Fruit fly (Drosophila melanogaster) whole organism, embryonic: ENCODE results near the gene CG18301.

Experiments used
- Aef1 ChIP-seq: fragments of 200-800 bp; sonication (Bioruptor generic); IDR thresholded peaks from 3 replicates; pipeline ENCODE4 v1.3.6; 2022; ENCODE audit warnings: missing biosample characterization, missing genetic modification characterization
- CG12219 ChIP-seq: fragments of 200-800 bp; sonication (Bioruptor generic); optimal IDR thresholded peaks from 3 replicates; lab custom pipeline; 2018; ENCODE audit warnings: missing biosample characterization, mild to moderate bottlenecking, missing genetic modification characterization
- CG12236 ChIP-seq: fragments of 200-800 bp; sonication (Bioruptor generic); optimal IDR thresholded peaks from 2 replicates; lab custom pipeline; 2016; ENCODE audit warnings: missing biosample characterization, missing genetic modification characterization
- CG12769 ChIP-seq: fragments of 200-800 bp; sonication (Bioruptor generic); optimal IDR thresholded peaks from 2 replicates; lab custom pipeline; 2019; ENCODE audit warnings: missing biosample characterization, mild to moderate bottlenecking, missing genetic modification characterization, moderate library complexity
- CG14050 ChIP-seq: fragments of 200-800 bp; sonication (Bioruptor generic); IDR thresholded peaks from 3 replicates; pipeline ENCODE4 v1.3.6; 2022; ENCODE audit warnings: missing biosample characterization, missing genetic modification characterization
- CG14667 ChIP-seq: fragments of 200-800 bp; sonication (Bioruptor generic); IDR thresholded peaks from 2 replicates; pipeline ENCODE4 v1.3.6; 2022; ENCODE audit warnings: missing biosample characterization, missing genetic modification characterization
- CG16815 ChIP-seq: fragments of 200-800 bp; sonication (Bioruptor generic); optimal IDR thresholded peaks from 3 replicates; lab custom pipeline; 2017; ENCODE audit warnings: missing biosample characterization, mild to moderate bottlenecking, missing genetic modification characterization
- CG17361 ChIP-seq: fragments of 200-800 bp; sonication (Bioruptor generic); IDR thresholded peaks from 3 replicates; pipeline ENCODE4 v1.3.6; 2022; ENCODE audit warnings: missing biosample characterization, missing genetic modification characterization
- CG18476 ChIP-seq: fragments of 200-800 bp; sonication (Bioruptor generic); optimal IDR thresholded peaks from 2 replicates; lab custom pipeline; 2016; ENCODE audit warnings: missing biosample characterization, mild to moderate bottlenecking, missing genetic modification characterization
- CG18599 ChIP-seq: fragments of 200-800 bp; sonication (Bioruptor generic); optimal IDR thresholded peaks from 3 replicates; lab custom pipeline; 2017; ENCODE audit warnings: missing biosample characterization, missing genetic modification characterization, mild to moderate bottlenecking, moderate library complexity, missing genetic modification reagents
- CG2889 ChIP-seq: fragments of 200-800 bp; sonication (Bioruptor generic); IDR thresholded peaks from 3 replicates; pipeline ENCODE4 v1.3.6; 2022; ENCODE audit warnings: missing biosample characterization, missing genetic modification characterization
- CG30020 ChIP-seq: fragments of 200-800 bp; optimal IDR thresholded peaks from 2 replicates; lab custom pipeline; 2019; ENCODE audit warnings: missing biosample characterization, mild to moderate bottlenecking, missing genetic modification characterization, moderate library complexity
- CG3065 ChIP-seq: fragments of 200-800 bp; sonication (Bioruptor generic); optimal IDR thresholded peaks from 2 replicates; lab custom pipeline; 2016; ENCODE audit warnings: missing biosample characterization, missing genetic modification characterization
- CG33557 ChIP-seq: fragments of 200-800 bp; sonication (Bioruptor generic); optimal IDR thresholded peaks from 2 replicates; lab custom pipeline; 2019; ENCODE audit warnings: missing biosample characterization, mild to moderate bottlenecking, missing genetic modification characterization, moderate library complexity
- CG6854 ChIP-seq: fragments of 200-800 bp; sonication (Bioruptor generic); optimal IDR thresholded peaks from 3 replicates; lab custom pipeline; 2017; ENCODE audit warnings: missing biosample characterization, mild to moderate bottlenecking, missing genetic modification characterization
- CG7357 ChIP-seq: fragments of 200-800 bp; sonication (Bioruptor generic); IDR thresholded peaks from 3 replicates; pipeline ENCODE4 v1.3.6; 2022; ENCODE audit warnings: missing biosample characterization, missing genetic modification characterization
- CkIIα-i1 ChIP-seq: fragments of 200-800 bp; sonication (Bioruptor generic); IDR thresholded peaks from 2 replicates; pipeline ENCODE4 v1.3.6; 2022; ENCODE audit warnings: missing biosample characterization, missing genetic modification characterization
- D ChIP-seq, 2 experiments: fragments of 200-800 bp in 1 of 2; fragments of >200 bp in 1 of 2; sonication (Bioruptor generic) in 1 of 2; optimal IDR thresholded peaks; 2 replicates in 1 of 2; 3 replicates in 1 of 2; lab custom pipeline; 2017; ENCODE audit warnings: mild to moderate bottlenecking in 1 of 2, missing biosample characterization in 1 of 2, missing genetic modification characterization in 1 of 2, missing genetic modification reagents in 1 of 2
- D19A ChIP-seq: fragments of 200-800 bp; optimal IDR thresholded peaks from 3 replicates; lab custom pipeline; 2019; ENCODE audit warnings: missing biosample characterization, mild to moderate bottlenecking, missing genetic modification characterization, moderate library complexity
- D19B ChIP-seq: fragments of 200-800 bp; sonication (Bioruptor generic); optimal IDR thresholded peaks from 2 replicates; lab custom pipeline; 2017; ENCODE audit warnings: missing biosample characterization, mild to moderate bottlenecking, missing genetic modification characterization
- ERR ChIP-seq: fragments of 200-800 bp; sonication (Bioruptor generic); optimal IDR thresholded peaks from 2 replicates; lab custom pipeline; 2016; ENCODE audit warnings: missing biosample characterization, missing genetic modification characterization
- Ets65A ChIP-seq: fragments of 200-800 bp; sonication (Bioruptor generic); peaks from one replicate; lab custom pipeline; 2016; ENCODE audit warnings: missing biosample characterization, missing genetic modification characterization
- Fer3 ChIP-seq: fragments of 200-800 bp; sonication (Bioruptor generic); optimal IDR thresholded peaks from 2 replicates; lab custom pipeline; 2018; ENCODE audit warnings: missing biosample characterization, mild to moderate bottlenecking, missing genetic modification characterization, moderate library complexity
- H2.0 ChIP-seq: fragments of 200-800 bp; sonication (Bioruptor generic); IDR thresholded peaks from 2 replicates; pipeline ENCODE4 v1.3.6; 2022; ENCODE audit warnings: missing biosample characterization, missing genetic modification characterization
- HHEX ChIP-seq: fragments of 200-800 bp; sonication (Bioruptor generic); optimal IDR thresholded peaks from 3 replicates; lab custom pipeline; 2017; ENCODE audit warnings: missing biosample characterization, mild to moderate bottlenecking, missing genetic modification characterization, missing genetic modification reagents
- Lpt ChIP-seq: fragments of >200 bp; optimal IDR thresholded peaks from 2 replicates; lab custom pipeline; 2018; ENCODE audit warnings: missing biosample characterization, missing genetic modification characterization
- Myb ChIP-seq: fragments of 200-800 bp; sonication (Bioruptor generic); optimal IDR thresholded peaks from 2 replicates; lab custom pipeline; 2016; ENCODE audit warnings: missing biosample characterization, missing genetic modification characterization
- NfI ChIP-seq: fragments of 200-800 bp; sonication (Bioruptor generic); optimal IDR thresholded peaks from 3 replicates; lab custom pipeline; 2018; ENCODE audit warnings: missing biosample characterization, mild to moderate bottlenecking, missing genetic modification characterization, moderate library complexity
- Xbp1 ChIP-seq: fragments of 200-800 bp; sonication (Bioruptor generic); optimal IDR thresholded peaks from 3 replicates; lab custom pipeline; 2016; ENCODE audit warnings: missing biosample characterization, mild to moderate bottlenecking, missing genetic modification characterization
- az2 ChIP-seq: fragments of 200-800 bp; sonication (Bioruptor generic); optimal IDR thresholded peaks from 3 replicates; lab custom pipeline; 2016; ENCODE audit warnings: missing biosample characterization, missing genetic modification characterization
- ci ChIP-seq: fragments of 200-800 bp; sonication (Bioruptor generic); IDR thresholded peaks from 3 replicates; pipeline ENCODE4 v1.3.6; 2022; ENCODE audit warnings: missing biosample characterization, missing genetic modification characterization
- dati ChIP-seq: fragments of 200-800 bp; sonication (Bioruptor generic); IDR thresholded peaks from 2 replicates; pipeline ENCODE4 v1.3.6; 2022; ENCODE audit warnings: missing biosample characterization, missing genetic modification characterization
- esg ChIP-seq: fragments of 200-800 bp; sonication (Bioruptor generic); conservative IDR thresholded peaks from 2 replicates; pipeline ENCODE4 v1.3.6; 2022; ENCODE audit warnings: missing biosample characterization, missing genetic modification characterization
- grn ChIP-seq: fragments of 200-800 bp; sonication (Bioruptor generic); optimal IDR thresholded peaks from 3 replicates; lab custom pipeline; 2017; ENCODE audit warnings: missing biosample characterization, missing genetic modification characterization
- gsb ChIP-seq: fragments of 200-800 bp; sonication (Bioruptor generic); IDR thresholded peaks from 2 replicates; pipeline ENCODE4 v1.3.6; 2022; ENCODE audit warnings: missing biosample characterization, missing genetic modification characterization
- ham ChIP-seq: fragments of 200-800 bp; sonication (Bioruptor generic); IDR thresholded peaks from 2 replicates; pipeline ENCODE4 v1.3.6; 2022; ENCODE audit warnings: missing biosample characterization, missing genetic modification characterization
- jumu ChIP-seq: fragments of 200-800 bp; sonication (Bioruptor generic); optimal IDR thresholded peaks from 3 replicates; lab custom pipeline; 2016; ENCODE audit warnings: missing biosample characterization, missing genetic modification characterization
- lola ChIP-seq, 3 experiments: fragments of >200 bp in 2 of 3; fragments of 200-800 bp in 1 of 3; sonication (Bioruptor generic) in 1 of 3; optimal IDR thresholded peaks; 2 replicates each; lab custom pipeline; 2017 to 2019; ENCODE audit warnings: missing biosample characterization in 3 of 3, missing genetic modification characterization in 3 of 3, mild to moderate bottlenecking in 1 of 3, moderate library complexity in 1 of 3
- odd ChIP-seq: fragments of 200-800 bp; sonication (Bioruptor generic); optimal IDR thresholded peaks from 2 replicates; lab custom pipeline; 2017; ENCODE audit warnings: missing biosample characterization, mild to moderate bottlenecking, missing genetic modification characterization
- pfk ChIP-seq: fragments of 200-800 bp; sonication (Bioruptor generic); optimal IDR thresholded peaks from 2 replicates; lab custom pipeline; 2018; ENCODE audit warnings: missing biosample characterization, mild to moderate bottlenecking, missing genetic modification characterization, moderate library complexity
- row ChIP-seq: fragments of 200-800 bp; sonication (Bioruptor generic); IDR thresholded peaks from 3 replicates; pipeline ENCODE4 v1.3.6; 2022; ENCODE audit warnings: missing biosample characterization, missing genetic modification characterization
- sd ChIP-seq: fragments of 200-800 bp; sonication (Bioruptor generic); optimal IDR thresholded peaks from 3 replicates; lab custom pipeline; 2018; ENCODE audit warnings: missing biosample characterization, mild to moderate bottlenecking, missing genetic modification characterization, moderate library complexity
- sim ChIP-seq: fragments of 200-800 bp; sonication (Bioruptor generic); IDR thresholded peaks from 2 replicates; pipeline ENCODE4 v1.3.6; 2022; ENCODE audit warnings: missing biosample characterization, missing genetic modification characterization
- sima ChIP-seq: fragments of 200-800 bp; sonication (Bioruptor generic); optimal IDR thresholded peaks from 2 replicates; lab custom pipeline; 2016; ENCODE audit warnings: missing biosample characterization, missing genetic modification characterization
- stwl ChIP-seq: fragments of 200-800 bp; sonication (Bioruptor generic); optimal IDR thresholded peaks from 3 replicates; lab custom pipeline; 2018; ENCODE audit warnings: missing biosample characterization, mild to moderate bottlenecking, missing genetic modification characterization, moderate library complexity
- ttk ChIP-seq: fragments of 200-800 bp; sonication (Bioruptor generic); IDR thresholded peaks from 2 replicates; pipeline ENCODE4 v2.1.2; 2022; ENCODE audit warnings: missing biosample characterization, missing genetic modification characterization
- tx ChIP-seq: fragments of 200-800 bp; sonication (Bioruptor generic); optimal IDR thresholded peaks from 2 replicates; lab custom pipeline; 2016; ENCODE audit warnings: missing biosample characterization, missing genetic modification characterization
- usp ChIP-seq: fragments of >200 bp; optimal IDR thresholded peaks from 2 replicates; lab custom pipeline; 2017; ENCODE audit warnings: missing biosample characterization, missing genetic modification characterization
- vvl ChIP-seq: fragments of 200-800 bp; sonication (Bioruptor generic); IDR thresholded peaks from 2 replicates; pipeline ENCODE4 v1.3.6; 2022; ENCODE audit warnings: missing biosample characterization, missing genetic modification characterization
- zen ChIP-seq: fragments of 200-800 bp; sonication (Bioruptor generic); optimal IDR thresholded peaks from 3 replicates; lab custom pipeline; 2018; ENCODE audit warnings: missing biosample characterization, mild to moderate bottlenecking, missing genetic modification characterization, moderate library complexity

CG18301 gene

DNA sequence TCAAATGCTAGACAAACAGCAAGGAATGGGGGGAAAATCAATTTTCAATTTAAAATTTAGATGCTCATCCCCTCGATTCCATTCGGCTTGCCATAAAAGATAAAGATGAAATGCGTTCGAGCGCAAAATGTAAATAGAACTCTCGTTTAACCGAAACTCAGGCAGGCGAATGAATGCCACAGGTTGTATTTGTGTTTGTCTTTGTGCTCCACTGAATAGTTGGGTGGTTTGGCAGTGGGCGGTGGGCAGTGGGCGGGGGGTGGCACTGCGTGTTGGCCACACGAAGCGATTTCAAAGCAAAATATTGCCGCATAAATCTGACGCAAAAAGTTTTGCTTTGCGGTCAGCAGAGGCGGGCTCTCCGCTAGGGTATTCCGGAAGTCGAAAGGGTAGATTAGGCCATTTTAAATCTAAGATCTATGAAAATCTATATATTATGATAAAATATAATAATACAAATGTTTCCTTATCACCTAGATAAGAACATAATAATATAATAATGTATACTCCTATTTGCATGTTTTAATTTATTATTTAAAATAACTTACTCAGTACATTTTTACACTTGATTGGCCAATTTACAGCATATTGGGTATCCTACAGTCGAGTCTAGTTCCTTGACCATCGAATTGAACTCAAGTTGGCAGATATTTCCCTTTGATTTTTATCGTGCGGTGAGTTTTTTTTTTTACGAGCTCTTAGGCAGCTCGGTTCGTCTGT lies 9.3 kb upstream of the CG18301 start (continued):
- TF ChIP-seq HHEX (peak; percentile 67), zen (tag; lab: Kevin White, UChicago) (peak; percentile 47), CG7357 (GFP tag; lab: Robert Waterston, UW) (peak; percentile 61), dati (GFP tag; lab: Robert Waterston, UW) (no peak), CkIIα-i1 (GFP tag; lab: Robert Waterston, UW) (no peak), ci (GFP tag; lab: Robert Waterston, UW) (no peak), pfk (GFP tag; lab: Kevin White, UChicago) (no peak), Aef1 (peak; percentile 35; the same call in 1 of the 3 replicates), D19A (peak; percentile 49), CG18476 (GFP tag; lab: Kevin White, UChicago) (no peak), ERR (GFP tag; lab: Kevin White, UChicago) (no peak), sd (tag; lab: Kevin White, UChicago) (peak; percentile 6), CG2889 (0 out of 3 replicates have a peak, but pooled peaks have one; percentile 41), CG18599 (GFP tag; lab: Kevin White, UChicago) (peak; percentile 74), tx (GFP tag; lab: Kevin White, UChicago) (no peak), sim (no peak; the same call in 1 of the 2 replicates), sima (GFP tag; lab: Kevin White, UChicago) (no peak), row (peak; percentile 84), stwl (tag; lab: Kevin White, UChicago) (no peak), D19B (GFP tag; lab: Kevin White, UChicago) (peak; percentile 88), H2.0 (GFP tag; lab: Robert Waterston, UW) (no peak; the same call in 1 of the 2 replicates), CG3065 (GFP tag; lab: Kevin White, UChicago) (peak; percentile 18), CG14050 (GFP tag; lab: Robert Waterston, UW) (peak; percentile 42; the same call in 2 of the 3 replicates), esg (GFP tag; lab: Robert Waterston, UW) (peak; percentile 36; the same call in 1 of the 2 replicates), Lpt (GFP tag; lab: Kevin White, UChicago) (no peak), CG14667 (GFP tag; lab: Robert Waterston, UW) (peak; percentile 38; the same call in 1 of the 2 replicates), vvl (GFP tag; lab: Robert Waterston, UW) (peak; percentile 45; the same call in 1 of the 2 replicates), CG16815 (GFP tag; lab: Kevin White, UChicago) (peak; percentile 44), CG17361 (GFP tag; lab: Robert Waterston, UW) (peak; percentile 83), CG33557 (no peak), Ets65A (GFP tag; lab: Kevin White, UChicago) (peak; percentile 66), CG12769 (tag; lab: Kevin White, UChicago) (peak; percentile 73), usp (no peak), CG12219 (GFP tag; lab: Kevin White, UChicago) (no peak), Myb (no peak), ham (GFP tag; lab: Robert Waterston, UW) (no peak), CG6854 (GFP tag; lab: Kevin White, UChicago) (peak; percentile 14), D (optimal IDR thresholded peaks at IDR 0.05; lab: Kevin White, UChicago) (no peak), D (GFP tag; optimal IDR thresholded peaks at IDR 0.05; lab: Kevin White, UChicago) (peak; percentile 38), Xbp1 (GFP tag; lab: Kevin White, UChicago) (peak; percentile 65), ttk (GFP tag; lab: Robert Waterston, UW) (peak; percentile 68), Fer3 (tag; lab: Kevin White, UChicago) (peak; percentile 38), grn (GFP tag; lab: Kevin White, UChicago) (peak; percentile 23), lola (GFP tag; optimal IDR thresholded peaks at IDR 0.05; lab: Kevin White, UChicago) (no peak), gsb (GFP tag; lab: Robert Waterston, UW) (peak; percentile 48), CG12236 (GFP tag; lab: Kevin White, UChicago) (no peak), CG30020 (tag; lab: Kevin White, UChicago) (no peak), odd (GFP tag; lab: Kevin White, UChicago) (peak; percentile 50), jumu (no peak), NfI (peak; percentile 28), az2 (GFP tag; lab: Kevin White, UChicago) (peak; percentile 48)
